Worm (Caenorhabditis elegans): ENCODE data around the gene lea-1.

The lea-1 gene

ce11 chrV:10064221-10064620 is 52.5 kb downstream of the lea-1 start, which contains the start of gene fipr-13:
fipr-13 (plus strand) TSS chrV:10064521.
- no peak for TF ChIP-seq F23B12.7 (tag; optimal IDR thresholded peaks at IDR 0.05; ENCODE audit: insufficient read depth)
- TF ChIP-seq aptf-2 (GFP tag; conservative IDR thresholded peaks at IDR 0.05), result no peak
- no peak for TF ChIP-seq egl-18 (GFP tag; IDR thresholded peaks at IDR 0.05)
- no peak for TF ChIP-seq B0019.2 (GFP tag; conservative IDR thresholded peaks at IDR 0.05)
- TF ChIP-seq T07F8.4 (tag; optimal IDR thresholded peaks at IDR 0.05), result no peak
- TF ChIP-seq nfyb-1 (GFP tag; IDR thresholded peaks at IDR 0.05), result no peak
- no peak for TF ChIP-seq ceh-91 (GFP tag; IDR thresholded peaks at IDR 0.05)
- no peak for TF ChIP-seq lin-26 (GFP tag; IDR thresholded peaks at IDR 0.05)
- TF ChIP-seq ekl-4 (GFP tag; IDR thresholded peaks at IDR 0.05), result no peak

ce11 chrV:10065679-10066078 is 54.0 kb downstream of the lea-1 start:
- TF ChIP-seq B0261.1 (tag; optimal IDR thresholded peaks at IDR 0.05), result no peak
- TF ChIP-seq die-1 (tag; optimal IDR thresholded peaks at IDR 0.05), result no peak
- no peak for TF ChIP-seq somi-1 (GFP tag; optimal IDR thresholded peaks at IDR 0.05)
- no peak for TF ChIP-seq nfyb-1 (GFP tag; IDR thresholded peaks at IDR 0.05)
- TF ChIP-seq ama-1 (optimal IDR thresholded peaks at IDR 0.05), result no peak
- TF ChIP-seq ama-1 (GFP tag; optimal IDR thresholded peaks at IDR 0.05), result no peak
- no peak for TF ChIP-seq T26A5.8 (tag; optimal IDR thresholded peaks at IDR 0.05)
- TF ChIP-seq B0035.1 (tag; optimal IDR thresholded peaks at IDR 0.05), result no peak
- no peak for TF ChIP-seq ceh-58 (GFP tag; IDR thresholded peaks at IDR 0.05)
- TF ChIP-seq lin-40 (tag; optimal IDR thresholded peaks at IDR 0.05), result no peak
- no peak for TF ChIP-seq snpc-1.1 (tag; optimal IDR thresholded peaks at IDR 0.05; ENCODE audit: insufficient read depth)
- no peak for TF ChIP-seq unc-130 (GFP tag; optimal IDR thresholded peaks at IDR 0.05)
- no peak for TF ChIP-seq dpl-1 (GFP tag; optimal IDR thresholded peaks at IDR 0.05)

- TF ChIP-seq hsf-1 (GFP tag; IDR thresholded peaks at IDR 0.05), result no peak
- no peak for TF ChIP-seq K11D2.4 (GFP tag; IDR thresholded peaks at IDR 0.05)
- no peak for TF ChIP-seq B0336.3 (GFP tag; IDR thresholded peaks at IDR 0.05)
- TF ChIP-seq F52B5.7 (tag; optimal IDR thresholded peaks at IDR 0.05), result no peak
- TF ChIP-seq bed-1 (GFP tag; IDR thresholded peaks at IDR 0.05), result no peak
- TF ChIP-seq bed-2 (GFP tag; IDR thresholded peaks at IDR 0.05), result no peak
- TF ChIP-seq mes-4 (tag; optimal IDR thresholded peaks at IDR 0.05), result no peak
- no peak for TF ChIP-seq C06A6.2 (GFP tag; conservative IDR thresholded peaks at IDR 0.05)
- TF ChIP-seq ztf-22 (GFP tag; optimal IDR thresholded peaks at IDR 0.05), result no peak
- no peak for TF ChIP-seq egl-44 (GFP tag; IDR thresholded peaks at IDR 0.05)
- no peak for TF ChIP-seq cebp-1 (GFP tag; IDR thresholded peaks at IDR 0.05)
- TF ChIP-seq cebp-1 (tag; optimal IDR thresholded peaks at IDR 0.05), result no peak
- no peak for TF ChIP-seq madf-3 (GFP tag; IDR thresholded peaks at IDR 0.05)
- no peak for TF ChIP-seq Y56A3A.18 (GFP tag; IDR thresholded peaks at IDR 0.05)
- no peak for TF ChIP-seq pha-4 (tag; optimal IDR thresholded peaks at IDR 0.05)
- no peak for TF ChIP-seq akir-1 (GFP tag; optimal IDR thresholded peaks at IDR 0.05)
Observed at ce11 chrV:10066769-10067168, 55.0 kb downstream of the lea-1 start, which contains the start of gene npr-39. npr-39 (plus strand) TSS chrV:10067069.

ce11 chrV:10070541-10070940 is 58.8 kb downstream of the lea-1 start, which contains the start of gene nhr-192:
nhr-192 (minus strand) TSS chrV:10070641.
- TF ChIP-seq madf-6 (GFP tag; IDR thresholded peaks at IDR 0.05), result no peak
- no peak for TF ChIP-seq pha-4 (tag; optimal IDR thresholded peaks at IDR 0.05)
- TF ChIP-seq F52B5.7 (tag; optimal IDR thresholded peaks at IDR 0.05), result no peak
- no peak for TF ChIP-seq nhr-179 (tag; optimal IDR thresholded peaks at IDR 0.05)
- no peak for TF ChIP-seq Y56A3A.18 (GFP tag; IDR thresholded peaks at IDR 0.05)
- no peak for TF ChIP-seq F57C9.4 (tag; optimal IDR thresholded peaks at IDR 0.05)
- TF ChIP-seq lag-1 (GFP tag; IDR thresholded peaks at IDR 0.05), result no peak
- TF ChIP-seq ceh-100 (GFP tag; IDR thresholded peaks at IDR 0.05), result no peak
- TF ChIP-seq madf-8 (GFP tag; conservative IDR thresholded peaks at IDR 0.05), result no peak
- no peak for TF ChIP-seq B0336.3 (GFP tag; IDR thresholded peaks at IDR 0.05)
- TF ChIP-seq nfya-2 (GFP tag; IDR thresholded peaks at IDR 0.05), result no peak
- TF ChIP-seq rec-8 (tag; optimal IDR thresholded peaks at IDR 0.05), result no peak
